Fruit fly (Drosophila melanogaster) whole organism, embryonic: ENCODE measurements around the gene CG46307.

Source experiments
- Atf6 ChIP-seq: fragments of 200-800 bp; sonication (Bioruptor generic); IDR thresholded peaks from 2 replicates; pipeline ENCODE4 v1.3.6; 2022; ENCODE audit warnings: missing biosample characterization, missing genetic modification characterization
- Blimp-1 ChIP-seq: fragments of 200-800 bp; sonication (Bioruptor generic); optimal IDR thresholded peaks from 3 replicates; lab custom pipeline; 2018; ENCODE audit warnings: missing biosample characterization, missing genetic modification characterization, mild to moderate bottlenecking, moderate library complexity, missing genetic modification reagents
- CG10543 ChIP-seq: fragments of 200-800 bp; sonication (Bioruptor generic); optimal IDR thresholded peaks from 3 replicates; lab custom pipeline; 2017; ENCODE audit warnings: missing biosample characterization, mild to moderate bottlenecking, missing genetic modification characterization, moderate library complexity
- CG11696 ChIP-seq: fragments of 200-800 bp; sonication (Bioruptor generic); IDR thresholded peaks from 2 replicates; pipeline ENCODE4 v1.3.6; 2022; ENCODE audit warnings: missing biosample characterization, missing genetic modification characterization
- CG12155 ChIP-seq: fragments of 200-800 bp; sonication (Bioruptor generic); optimal IDR thresholded peaks from 3 replicates; lab custom pipeline; 2016; ENCODE audit warnings: missing biosample characterization, missing genetic modification characterization
- CG13894 ChIP-seq: fragments of 200-800 bp; sonication (Bioruptor generic); optimal IDR thresholded peaks from 3 replicates; lab custom pipeline; 2018; ENCODE audit warnings: missing biosample characterization, mild to moderate bottlenecking, missing genetic modification characterization, moderate library complexity
- CG14441 ChIP-seq: fragments of 200-800 bp; sonication (Bioruptor generic); IDR thresholded peaks from 2 replicates; pipeline ENCODE4 v1.3.6; 2022; ENCODE audit warnings: missing biosample characterization, missing genetic modification characterization
- CG14860 ChIP-seq: fragments of 200-800 bp; sonication (Bioruptor generic); IDR thresholded peaks from 3 replicates; pipeline ENCODE4 v1.3.6; 2022; ENCODE audit warnings: missing biosample characterization, missing genetic modification characterization; ENCODE audit not compliant: partially characterized antibody
- CG2875 ChIP-seq: fragments of 200-800 bp; sonication (Bioruptor generic); optimal IDR thresholded peaks from 2 replicates; lab custom pipeline; 2017; ENCODE audit warnings: missing biosample characterization, mild to moderate bottlenecking, missing genetic modification characterization, missing genetic modification reagents
- CG30431 ChIP-seq: fragments of 200-800 bp; sonication (Bioruptor generic); optimal IDR thresholded peaks from 2 replicates; lab custom pipeline; 2017; ENCODE audit warnings: missing biosample characterization, missing genetic modification characterization
- CG31224 ChIP-seq: fragments of 200-800 bp; sonication (Bioruptor generic); IDR thresholded peaks from 2 replicates; pipeline ENCODE4 v1.3.6; 2022; ENCODE audit warnings: missing biosample characterization, missing genetic modification characterization
- CG32772 ChIP-seq: fragments of 200-800 bp; sonication (Bioruptor generic); IDR thresholded peaks from 2 replicates; pipeline ENCODE4 v1.3.6; 2022; ENCODE audit warnings: missing biosample characterization, missing genetic modification characterization
- CG4328 ChIP-seq: fragments of 200-800 bp; sonication (Bioruptor generic); optimal IDR thresholded peaks from 3 replicates; lab custom pipeline; 2017; ENCODE audit warnings: missing biosample characterization, missing genetic modification reagents, missing genetic modification characterization
- CG4730 ChIP-seq: fragments of 200-800 bp; sonication (Bioruptor generic); IDR thresholded peaks from 2 replicates; pipeline ENCODE4 v1.3.6; 2022; ENCODE audit warnings: missing biosample characterization, missing genetic modification characterization
- CG4854 ChIP-seq: fragments of 200-800 bp; sonication (Bioruptor generic); optimal IDR thresholded peaks from 2 replicates; lab custom pipeline; 2016; ENCODE audit warnings: missing biosample characterization, missing genetic modification characterization, inconsistent platforms
- CG6854 ChIP-seq: fragments of 200-800 bp; sonication (Bioruptor generic); optimal IDR thresholded peaks from 3 replicates; lab custom pipeline; 2017; ENCODE audit warnings: missing biosample characterization, mild to moderate bottlenecking, missing genetic modification characterization
- CG8089 ChIP-seq: fragments of 200-800 bp; sonication (Bioruptor generic); optimal IDR thresholded peaks from 3 replicates; lab custom pipeline; 2016; ENCODE audit warnings: missing biosample characterization, missing genetic modification characterization
- CG8359 ChIP-seq: fragments of 200-800 bp; sonication (Bioruptor generic); optimal IDR thresholded peaks from 2 replicates; lab custom pipeline; 2017; ENCODE audit warnings: missing biosample characterization, mild to moderate bottlenecking, missing genetic modification characterization, borderline replicate concordance
- CG9797 ChIP-seq: fragments of 200-800 bp; sonication (Bioruptor generic); optimal IDR thresholded peaks from 3 replicates; lab custom pipeline; 2018; ENCODE audit warnings: missing biosample characterization, mild to moderate bottlenecking, missing genetic modification characterization
- CTCF ChIP-seq: fragments of 200-800 bp; sonication (Bioruptor generic); optimal IDR thresholded peaks from 2 replicates; lab custom pipeline; 2017; ENCODE audit warnings: missing biosample characterization, mild to moderate bottlenecking, missing genetic modification characterization, moderate library complexity
- Dfd ChIP-seq, 2 experiments: fragments of >200 bp; optimal IDR thresholded peaks; 2 replicates each; lab custom pipeline; 2017; ENCODE audit warnings: missing biosample characterization in 2 of 2, missing genetic modification characterization in 2 of 2
- Dip3 ChIP-seq: fragments of 200-800 bp; sonication (Bioruptor generic); optimal IDR thresholded peaks from 3 replicates; lab custom pipeline; 2016; ENCODE audit warnings: missing biosample characterization, missing genetic modification characterization
- Dref ChIP-seq: fragments of 200-800 bp; sonication (Bioruptor generic); IDR thresholded peaks from 2 replicates; pipeline ENCODE4 v1.3.6; 2022; ENCODE audit warnings: missing biosample characterization, missing genetic modification characterization
- E2f1 ChIP-seq: fragments of 200-800 bp; sonication (Bioruptor generic); IDR thresholded peaks from 2 replicates; pipeline ENCODE4 v1.3.6; 2022; ENCODE audit warnings: missing biosample characterization, missing genetic modification characterization
- ERR ChIP-seq: fragments of 200-800 bp; sonication (Bioruptor generic); optimal IDR thresholded peaks from 2 replicates; lab custom pipeline; 2016; ENCODE audit warnings: missing biosample characterization, missing genetic modification characterization
- HLH54F ChIP-seq: fragments of 200-800 bp; sonication (Bioruptor generic); optimal IDR thresholded peaks from 3 replicates; lab custom pipeline; 2016; ENCODE audit warnings: missing biosample characterization, missing genetic modification characterization
- Lim3 ChIP-seq: fragments of 200-800 bp; sonication (Bioruptor generic); IDR thresholded peaks from 2 replicates; pipeline ENCODE4 v1.3.6; 2022; ENCODE audit warnings: missing biosample characterization, missing genetic modification characterization
- Neu2 ChIP-seq: fragments of 200-800 bp; sonication (Bioruptor generic); optimal IDR thresholded peaks from 3 replicates; lab custom pipeline; 2016; ENCODE audit warnings: missing biosample characterization, missing genetic modification characterization, borderline replicate concordance
- Nf-YB ChIP-seq: fragments of 200-800 bp; sonication (Bioruptor generic); optimal IDR thresholded peaks from 3 replicates; lab custom pipeline; 2019; ENCODE audit warnings: missing biosample characterization, mild to moderate bottlenecking, missing genetic modification characterization, moderate library complexity
- Oli ChIP-seq: fragments of 200-800 bp; sonication (Bioruptor generic); optimal IDR thresholded peaks from 2 replicates; lab custom pipeline; 2018; ENCODE audit warnings: missing biosample characterization, mild to moderate bottlenecking, missing genetic modification characterization, moderate library complexity
- Rx ChIP-seq: fragments of 200-800 bp; sonication (Bioruptor generic); IDR thresholded peaks from 2 replicates; pipeline ENCODE4 v1.3.6; 2022; ENCODE audit warnings: missing biosample characterization, missing genetic modification characterization
- Sry-β ChIP-seq: fragments of 200-800 bp; sonication (Bioruptor generic); optimal IDR thresholded peaks from 2 replicates; lab custom pipeline; 2018; ENCODE audit warnings: missing biosample characterization, mild to moderate bottlenecking, missing genetic modification characterization, moderate library complexity
- Stat92E ChIP-seq, 3 experiments: fragments of >200 bp in 2 of 3; fragments of 200-800 bp in 1 of 3; sonication (Bioruptor generic) in 1 of 3; optimal IDR thresholded peaks; 2 replicates each; lab custom pipeline; 2017 to 2019; ENCODE audit warnings: missing biosample characterization in 3 of 3, missing genetic modification characterization in 3 of 3, mild to moderate bottlenecking in 1 of 3, moderate library complexity in 1 of 3
- ara ChIP-seq: fragments of 200-800 bp; sonication (Bioruptor generic); IDR thresholded peaks from 2 replicates; pipeline ENCODE4 v1.3.6; 2022; ENCODE audit warnings: missing biosample characterization, missing genetic modification characterization
- br ChIP-seq: fragments of >200 bp; optimal IDR thresholded peaks from 2 replicates; lab custom pipeline; 2017
- chn ChIP-seq: fragments of 200-800 bp; sonication (Bioruptor generic); optimal IDR thresholded peaks from 2 replicates; lab custom pipeline; 2016; ENCODE audit warnings: missing biosample characterization, missing genetic modification characterization
- dimm ChIP-seq: fragments of 200-800 bp; sonication (Bioruptor generic); IDR thresholded peaks from 2 replicates; pipeline ENCODE4 v1.3.6; 2022; ENCODE audit warnings: missing biosample characterization, missing genetic modification characterization
- eve ChIP-seq, 2 experiments: fragments of >200 bp; optimal IDR thresholded peaks; 2 replicates each; lab custom pipeline; 2017; ENCODE audit warnings: missing biosample characterization in 2 of 2, missing genetic modification characterization in 2 of 2
- fd3F ChIP-seq: fragments of 200-800 bp; sonication (Bioruptor generic); optimal IDR thresholded peaks from 2 replicates; lab custom pipeline; 2018; ENCODE audit warnings: missing biosample characterization, mild to moderate bottlenecking, missing genetic modification characterization, moderate library complexity
- jigr1 ChIP-seq: fragments of 200-800 bp; sonication (Bioruptor generic); IDR thresholded peaks from 3 replicates; pipeline ENCODE4 v1.3.6; 2022; ENCODE audit warnings: missing biosample characterization, missing genetic modification characterization
- ken ChIP-seq: fragments of 200-800 bp; sonication (Bioruptor generic); IDR thresholded peaks from 3 replicates; pipeline ENCODE4 v1.3.6; 2022; ENCODE audit warnings: missing biosample characterization, missing genetic modification characterization
- klu ChIP-seq: fragments of 200-800 bp; sonication (Bioruptor generic); IDR thresholded peaks from 2 replicates; pipeline ENCODE4 v1.3.6; 2022; ENCODE audit warnings: missing biosample characterization, missing genetic modification characterization
- kni ChIP-seq: fragments of 200-800 bp; sonication (Bioruptor generic); optimal IDR thresholded peaks from 3 replicates; lab custom pipeline; 2017; ENCODE audit warnings: mild to moderate bottlenecking, missing biosample characterization, missing genetic modification reagents, missing genetic modification characterization
- lbe ChIP-seq: fragments of 200-800 bp; sonication (Bioruptor generic); optimal IDR thresholded peaks from 2 replicates; lab custom pipeline; 2016; ENCODE audit warnings: missing biosample characterization, mild to moderate bottlenecking, missing genetic modification characterization
- nau ChIP-seq: fragments of 200-800 bp; sonication (Bioruptor generic); optimal IDR thresholded peaks from 3 replicates; lab custom pipeline; 2017; ENCODE audit warnings: missing biosample characterization, mild to moderate bottlenecking, missing genetic modification characterization, missing genetic modification reagents
- pnt ChIP-seq: fragments of 200-800 bp; sonication (Bioruptor generic); optimal IDR thresholded peaks from 3 replicates; lab custom pipeline; 2016; ENCODE audit warnings: missing biosample characterization, missing genetic modification characterization
- ranshi ChIP-seq: fragments of 200-800 bp; sonication (Bioruptor generic); IDR thresholded peaks from 2 replicates; pipeline ENCODE4 v1.3.6; 2022; ENCODE audit warnings: missing biosample characterization, missing genetic modification characterization
- salm ChIP-seq: fragments of 200-800 bp; sonication (Bioruptor generic); optimal IDR thresholded peaks from 2 replicates; lab custom pipeline; 2018; ENCODE audit warnings: missing biosample characterization, mild to moderate bottlenecking, missing genetic modification characterization
- sens ChIP-seq: fragments of 200-800 bp; sonication (Bioruptor generic); peaks from one replicate; lab custom pipeline; 2016; ENCODE audit warnings: missing biosample characterization, missing genetic modification characterization
- sug ChIP-seq: fragments of 200-800 bp; optimal IDR thresholded peaks from 2 replicates; lab custom pipeline; 2019; ENCODE audit warnings: missing biosample characterization, mild to moderate bottlenecking, missing genetic modification characterization, moderate library complexity
- tin ChIP-seq: fragments of 200-800 bp; sonication (Bioruptor generic); optimal IDR thresholded peaks from 3 replicates; lab custom pipeline; 2016; ENCODE audit warnings: missing biosample characterization, missing genetic modification characterization
- toy ChIP-seq: fragments of 200-800 bp; sonication (Bioruptor generic); IDR thresholded peaks from 2 replicates; pipeline ENCODE4 v1.3.6; 2022; ENCODE audit warnings: missing biosample characterization, missing genetic modification characterization

Gene CG46307

dm6 chr2L:21108759-21109282 lies 4.5 kb downstream of the CG46307 start (continued):
- TF ChIP-seq Dref (no peak), chn (peak; percentile 74), Oli (tag; lab: Kevin White, UChicago) (peak; percentile 72), sens (GFP tag; lab: Kevin White, UChicago) (peak; percentile 95), CG4854 (GFP tag; lab: Kevin White, UChicago) (peak; percentile 66), CG4730 (no peak), klu (GFP tag; lab: Robert Waterston, UW) (no peak), br (no peak), eve (GFP tag; optimal IDR thresholded peaks at IDR 0.05; lab: Kevin White, UChicago) (peak in 1 of 2 experiments; percentile 44), ken (GFP tag; lab: Robert Waterston, UW) (no peak), E2f1 (0 out of 2 replicates have a peak, but pooled peaks have one; percentile 32), ERR (GFP tag; lab: Kevin White, UChicago) (no peak), Lim3 (GFP tag; lab: Robert Waterston, UW) (no peak), salm (tag; lab: Kevin White, UChicago) (no peak), Dfd (GFP tag; optimal IDR thresholded peaks at IDR 0.05; lab: Kevin White, UChicago) (no peak), CG32772 (GFP tag; lab: Robert Waterston, UW) (no peak), Atf6 (0 out of 2 replicates have a peak, but pooled peaks have one; percentile 30), Blimp-1 (GFP tag; lab: Kevin White, UChicago) (peak; percentile 54), Dip3 (GFP tag; lab: Kevin White, UChicago) (no peak), CG13894 (tag; lab: Kevin White, UChicago) (no peak), tin (GFP tag; lab: Kevin White, UChicago) (peak; percentile 45), CG2875 (GFP tag; lab: Kevin White, UChicago) (peak; percentile 57), CG30431 (peak; percentile 66), ranshi (GFP tag; lab: Robert Waterston, UW) (no peak), Nf-YB (GFP tag; lab: Kevin White, UChicago) (no peak), pnt (GFP tag; lab: Kevin White, UChicago) (peak; percentile 37), jigr1 (GFP tag; lab: Robert Waterston, UW) (0 out of 3 replicates have a peak, but pooled peaks have one; percentile 38), lbe (GFP tag; lab: Kevin White, UChicago) (no peak), CG4328 (GFP tag; lab: Kevin White, UChicago) (no peak), sug (peak; percentile 5), toy (GFP tag; lab: Robert Waterston, UW) (no peak), CTCF (GFP tag; lab: Kevin White, UChicago) (peak; percentile 89), Neu2 (GFP tag; lab: Kevin White, UChicago) (no peak), Sry-β (GFP tag; lab: Kevin White, UChicago) (peak; percentile 23), CG9797 (GFP tag; lab: Kevin White, UChicago) (no peak), CG10543 (no peak), CG14860 (no peak), ara (peak; percentile 64; the same call in 1 of the 2 replicates), CG6854 (GFP tag; lab: Kevin White, UChicago) (no peak), CG8359 (no peak), dimm (GFP tag; lab: Robert Waterston, UW) (no peak), nau (GFP tag; lab: Kevin White, UChicago) (no peak), Stat92E (GFP tag; optimal IDR thresholded peaks at IDR 0.05; lab: Kevin White, UChicago) (no peak), kni (GFP tag; lab: Kevin White, UChicago) (no peak), CG8089 (GFP tag; lab: Kevin White, UChicago) (no peak), HLH54F (GFP tag; lab: Kevin White, UChicago) (peak; percentile 5), CG11696 (GFP tag; lab: Robert Waterston, UW) (no peak), Rx (GFP tag; lab: Robert Waterston, UW) (no peak), fd3F (peak; percentile 36), CG14441 (GFP tag; lab: Robert Waterston, UW) (0 out of 2 replicates have a peak, but pooled peaks have one; percentile 37), CG31224 (GFP tag; lab: Robert Waterston, UW) (no peak), CG12155 (GFP tag; lab: Kevin White, UChicago) (no peak)
